Worm (Caenorhabditis elegans) whole organism, L3 larva: ENCODE results near the gene bus-19.

Source experiments
- ceh-16 ChIP-seq: sonication (generic microtip); optimal IDR thresholded peaks from 2 replicates; lab custom pipeline; 2017; ENCODE audit warnings: missing biosample characterization, missing genetic modification characterization
- ceh-28 ChIP-seq: fragments of 150-350 bp; optimal IDR thresholded peaks from 2 replicates; lab custom pipeline; 2014; ENCODE audit warnings: missing biosample characterization, missing genetic modification reagents, missing genetic modification characterization
- egl-27 ChIP-seq: sonication (generic microtip); optimal IDR thresholded peaks from 4 replicates; lab custom pipeline; 2017; ENCODE audit warnings: missing biosample characterization, missing genetic modification reagents, missing genetic modification characterization
- elt-2 ChIP-seq: sonication (generic microtip); optimal IDR thresholded peaks from 2 replicates; lab custom pipeline; 2016; ENCODE audit warnings: missing genetic modification reagents, mild to moderate bottlenecking, missing genetic modification characterization, missing compliant biosample characterization
- eor-1 ChIP-seq, 2 experiments: fragments of 150-350 bp; optimal IDR thresholded peaks; 2 replicates each; lab custom pipeline; 2014 to 2018; ENCODE audit warnings: missing biosample characterization in 2 of 2, missing genetic modification characterization in 2 of 2
- fos-1 ChIP-seq: fragments of 150-350 bp; optimal IDR thresholded peaks from 2 replicates; lab custom pipeline; 2014; ENCODE audit warnings: missing biosample characterization, missing genetic modification characterization
- hmg-11 ChIP-seq: sonication (generic microtip); optimal IDR thresholded peaks from 2 replicates; lab custom pipeline; 2016; ENCODE audit warnings: missing genetic modification characterization, missing compliant biosample characterization
- lin-39 ChIP-seq: fragments of 150-350 bp; optimal IDR thresholded peaks from 2 replicates; lab custom pipeline; 2018; ENCODE audit warnings: missing biosample characterization, missing genetic modification reagents, missing genetic modification characterization
- mml-1 ChIP-seq: fragments of 150-350 bp; sonication (generic microtip); optimal IDR thresholded peaks from 3 replicates; lab custom pipeline; 2014; ENCODE audit warnings: missing biosample characterization, missing genetic modification characterization
- nhr-12 ChIP-seq: fragments of 150-350 bp; optimal IDR thresholded peaks from 2 replicates; lab custom pipeline; 2014; ENCODE audit warnings: missing biosample characterization, missing genetic modification characterization
- nhr-237 ChIP-seq: fragments of 150-350 bp; optimal IDR thresholded peaks from 2 replicates; lab custom pipeline; 2014; ENCODE audit warnings: missing biosample characterization, missing genetic modification characterization
- nhr-25 ChIP-seq: sonication (generic microtip); optimal IDR thresholded peaks from 2 replicates; lab custom pipeline; 2017; ENCODE audit warnings: missing biosample characterization, missing genetic modification characterization
- nhr-28 ChIP-seq: fragments of 150-350 bp; optimal IDR thresholded peaks from 2 replicates; lab custom pipeline; 2014; ENCODE audit warnings: missing biosample characterization, missing genetic modification characterization
- nhr-43 ChIP-seq: sonication (generic microtip); optimal IDR thresholded peaks from 2 replicates; lab custom pipeline; 2016; ENCODE audit warnings: mild to moderate bottlenecking, missing genetic modification characterization, missing compliant biosample characterization; ENCODE audit not compliant: poor library complexity, severe bottlenecking
- nhr-76 ChIP-seq: fragments of 150-350 bp; sonication (generic microtip); optimal IDR thresholded peaks from 5 replicates; lab custom pipeline; 2014; ENCODE audit warnings: missing biosample characterization, missing genetic modification characterization
- pha-4 ChIP-seq: fragments of 150-350 bp; optimal IDR thresholded peaks from 2 replicates; lab custom pipeline; 2014; ENCODE audit warnings: missing biosample characterization, missing genetic modification reagents, missing genetic modification characterization
- pqm-1 ChIP-seq: fragments of 150-350 bp; optimal IDR thresholded peaks from 2 replicates; lab custom pipeline; 2017; ENCODE audit warnings: missing biosample characterization, missing genetic modification characterization, inconsistent platforms
- sea-2 ChIP-seq: fragments of 150-350 bp; sonication (generic microtip); optimal IDR thresholded peaks from 4 replicates; lab custom pipeline; 2014; ENCODE audit warnings: missing biosample characterization, missing genetic modification reagents, missing genetic modification characterization
- unc-39 ChIP-seq: sonication (generic microtip); optimal IDR thresholded peaks from 4 replicates; lab custom pipeline; 2017; ENCODE audit warnings: missing biosample characterization, missing genetic modification characterization
- ztf-11 ChIP-seq: fragments of 150-350 bp; optimal IDR thresholded peaks from 2 replicates; lab custom pipeline; 2014; ENCODE audit warnings: missing biosample characterization, missing genetic modification characterization
- ztf-4 ChIP-seq: fragments of 150-350 bp; optimal IDR thresholded peaks from 2 replicates; lab custom pipeline; 2014; ENCODE audit warnings: missing biosample characterization, missing genetic modification characterization

The bus-19 gene

DNA sequence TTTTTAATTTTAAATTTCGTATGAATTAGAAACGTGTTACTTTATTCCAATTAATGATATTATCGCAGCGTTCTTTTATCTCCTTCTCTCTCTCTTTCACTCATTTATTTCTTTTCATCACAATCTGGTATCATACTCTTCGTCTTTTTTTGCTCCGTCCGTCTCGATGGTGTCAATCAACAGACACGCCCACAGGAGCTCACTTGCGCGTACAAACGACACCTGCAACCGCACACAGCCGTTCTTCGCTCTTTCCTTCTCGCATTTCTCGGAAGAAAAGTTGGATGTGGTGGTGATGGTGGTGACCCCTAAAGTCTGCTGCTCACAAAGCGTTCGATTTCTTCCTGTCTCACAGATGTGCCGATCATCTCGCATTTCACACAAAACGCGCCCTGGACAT is 36.8 kb downstream of the bus-19 start:
- TF ChIP-seq fos-1 (tag; lab: Kevin White, UChicago), result no peak
- TF ChIP-seq hmg-11 (tag; lab: Kevin White, UChicago), result no peak
- TF ChIP-seq nhr-76 (tag; lab: Kevin White, UChicago), result no peak

DNA sequence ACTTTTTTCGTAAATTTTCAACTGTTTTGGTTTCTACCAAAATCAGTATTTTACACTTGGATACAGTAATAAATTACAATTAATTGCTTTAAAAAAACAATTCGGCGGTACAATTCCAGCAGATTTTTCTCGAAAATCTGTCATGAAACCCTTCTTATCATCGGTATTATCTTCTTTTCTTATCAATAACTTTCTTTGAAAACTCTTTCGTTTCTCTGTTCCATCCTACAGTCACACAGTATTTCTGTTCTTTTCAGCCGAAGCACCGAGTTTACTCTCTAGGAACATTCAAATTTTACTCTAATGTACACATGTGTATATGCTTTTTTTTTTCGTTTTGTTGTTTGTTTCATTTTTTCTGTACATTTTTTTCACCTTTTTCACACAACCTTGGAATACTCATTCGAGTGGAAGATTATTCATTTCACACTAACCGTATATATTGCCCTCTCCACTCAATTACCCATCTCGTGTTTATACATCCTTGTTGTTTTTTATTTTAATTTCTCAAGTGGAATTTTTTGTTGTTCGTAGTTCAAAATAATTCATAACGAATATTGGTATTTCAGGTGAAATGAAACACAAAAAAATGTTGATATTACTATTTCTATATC is 37.8 kb downstream of the bus-19 start, which contains the start of gene nid-1:
nid-1 (plus strand) TSS at position 564 of the 614 bp plus-strand sequence.
- no peak for TF ChIP-seq ceh-16 (tag; lab: Kevin White, UChicago)
- peak; percentile 88 for TF ChIP-seq elt-2 (tag; lab: Kevin White, UChicago)
- TF ChIP-seq pqm-1 (tag; lab: Kevin White, UChicago), result peak; percentile 66
- TF ChIP-seq, all 47 proteins: peak for 2

DNA sequence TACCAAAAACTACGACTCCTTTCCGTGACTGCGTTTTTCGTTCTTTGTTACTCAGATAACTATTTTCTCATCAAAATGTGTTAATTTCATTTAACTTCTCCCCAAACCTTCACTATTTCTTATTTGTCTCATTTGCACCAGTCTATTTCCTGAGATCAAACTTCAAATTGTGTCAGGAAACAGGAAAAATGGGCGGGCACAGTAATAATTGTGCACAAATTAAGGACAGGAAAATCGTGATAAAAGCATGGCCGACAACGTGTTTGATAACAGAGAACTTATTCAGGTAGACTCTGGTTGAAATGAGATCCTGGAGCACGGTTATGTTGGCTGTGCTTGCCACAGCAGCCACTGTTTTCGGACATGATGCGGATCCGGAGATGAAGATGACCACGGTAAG is 47.9 kb downstream of the bus-19 start, which contains the start of gene lipl-1:
lipl-1 (plus strand) TSS at position 282 of the 400 bp plus-strand sequence.
- peak; percentile 18 for TF ChIP-seq pqm-1 (tag; lab: Kevin White, UChicago)
- TF ChIP-seq lin-39, result no peak
- TF ChIP-seq elt-2 (tag; lab: Kevin White, UChicago), result peak; percentile 41
- TF ChIP-seq, all 47 proteins: peak for 2

DNA sequence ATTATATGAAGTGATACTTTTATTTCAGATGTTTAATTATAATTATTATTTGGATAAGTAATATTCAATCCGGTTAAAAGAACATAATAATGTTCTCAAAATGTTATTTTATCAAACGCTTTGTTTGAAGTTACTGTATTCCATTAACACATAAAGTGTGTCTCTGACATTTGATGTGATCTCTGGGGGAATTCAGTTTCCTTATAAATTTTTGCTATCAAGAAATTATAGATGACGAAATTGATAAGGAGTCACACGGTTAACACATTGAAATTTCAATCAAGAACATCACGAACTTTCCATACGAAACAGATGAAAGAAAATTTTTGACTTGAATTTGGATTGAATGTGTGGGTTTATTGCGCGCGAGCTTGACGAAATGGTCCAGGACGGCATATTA is 49.8 kb downstream of the bus-19 start:
- TF ChIP-seq pha-4 (tag; lab: Kevin White, UChicago) (peak; percentile 68), nhr-25 (tag; lab: Kevin White, UChicago) (no peak), pqm-1 (tag; lab: Kevin White, UChicago) (peak; percentile 76), elt-2 (tag; lab: Kevin White, UChicago) (peak; percentile 88)

DNA sequence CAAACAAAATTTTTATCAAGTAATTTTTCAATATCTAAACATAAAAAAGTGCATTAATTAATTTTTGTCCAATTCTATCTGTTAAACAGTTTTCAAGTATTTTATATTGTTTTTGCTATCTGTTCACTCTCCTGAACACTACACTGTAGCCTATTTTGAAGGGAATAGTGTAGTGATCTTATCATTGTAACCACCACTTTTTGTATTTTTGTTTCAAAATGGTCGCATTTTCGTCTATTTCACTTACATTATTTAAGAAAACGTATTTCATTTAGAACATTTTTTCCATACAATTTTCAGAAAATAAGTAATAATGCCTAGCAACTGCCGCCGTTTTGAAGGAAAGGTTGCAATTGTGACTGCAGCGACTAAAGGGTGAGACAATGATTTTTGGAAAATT is 50.5 kb downstream of the bus-19 start, which contains the start of gene dhrs-4:
dhrs-4 (plus strand) TSS at position 301 of the 400 bp plus-strand sequence.
- no peak for TF ChIP-seq nhr-12 (tag; lab: Kevin White, UChicago)
- no peak for TF ChIP-seq eor-1 (tag; optimal IDR thresholded peaks at IDR 0.05; lab: Kevin White, UChicago)
- peak; percentile 10 for TF ChIP-seq pqm-1 (tag; lab: Kevin White, UChicago)
- TF ChIP-seq nhr-28 (tag; lab: Kevin White, UChicago), result no peak
- TF ChIP-seq elt-2 (tag; lab: Kevin White, UChicago), result peak; percentile 6
- no peak for TF ChIP-seq ztf-11 (tag; lab: Kevin White, UChicago)

DNA sequence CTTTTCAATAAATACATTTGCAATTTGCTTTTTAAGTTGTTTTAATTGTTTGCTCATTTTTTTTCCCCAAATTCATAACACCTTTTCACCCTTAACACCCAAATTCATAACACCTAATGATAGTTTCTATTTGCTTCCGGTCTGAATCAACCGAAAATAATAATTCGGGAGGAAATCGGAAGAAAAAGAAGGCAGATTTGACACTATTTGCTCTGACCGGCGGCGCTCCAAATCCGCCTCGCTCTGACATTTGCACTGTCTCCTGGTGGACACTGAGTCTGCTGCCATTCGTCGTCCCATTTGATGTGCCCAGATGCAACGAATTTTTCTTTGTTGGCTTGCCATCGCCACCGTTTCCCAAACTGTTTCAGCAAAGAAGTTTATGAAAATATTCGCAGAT is 52.3 kb downstream of the bus-19 start, which contains the start of gene pqn-67:
pqn-67 (plus strand) TSS at position 301 of the 400 bp plus-strand sequence.
- TF ChIP-seq elt-2 (tag; lab: Kevin White, UChicago) (peak; percentile 22), nhr-237 (tag; lab: Kevin White, UChicago) (no peak), ztf-4 (tag; lab: Kevin White, UChicago) (no peak)

DNA sequence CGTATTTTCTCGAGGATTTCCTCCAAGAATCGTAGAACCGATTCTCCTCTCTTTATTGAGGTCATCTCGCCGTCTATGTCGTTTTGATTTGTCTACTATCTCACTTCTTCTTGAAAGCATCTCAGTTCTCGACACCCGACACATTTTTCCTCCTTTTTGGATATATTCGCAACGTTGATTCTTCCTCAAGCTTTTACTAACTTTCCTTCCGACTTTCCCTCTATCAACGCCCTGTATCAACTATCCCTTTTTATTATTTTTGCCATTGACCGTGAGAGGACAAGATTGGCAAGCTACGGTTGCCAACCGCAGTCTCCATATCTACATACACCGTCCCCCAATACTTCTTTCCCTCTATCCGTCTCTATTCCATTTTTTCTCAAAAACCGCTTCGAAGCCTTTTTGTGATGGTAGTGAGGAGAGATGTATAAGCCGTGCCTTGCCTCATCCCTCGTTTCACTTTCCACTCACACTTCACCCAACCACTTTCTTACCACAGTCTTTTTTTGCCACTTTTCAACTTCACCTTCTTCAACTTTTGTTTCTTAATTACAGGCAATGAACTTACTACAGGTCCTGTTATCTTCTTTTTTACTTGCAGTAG is 57.2 kb downstream of the bus-19 start, which contains the start of gene T16G1.2:
T16G1.2 (plus strand) TSS at position 554 of the 604 bp plus-strand sequence.
- no peak for TF ChIP-seq egl-27 (tag; lab: Kevin White, UChicago)
- no peak for TF ChIP-seq ceh-28 (tag; lab: Kevin White, UChicago)
- no peak for TF ChIP-seq mml-1 (tag; lab: Kevin White, UChicago)
- no peak for TF ChIP-seq unc-39
- TF ChIP-seq nhr-43 (tag; lab: Kevin White, UChicago), result no peak
- TF ChIP-seq nhr-25 (tag; lab: Kevin White, UChicago), result peak; percentile 8
- no peak for TF ChIP-seq sea-2 (GFP tag; lab: Kevin White, UChicago)
